Worm (Caenorhabditis elegans) whole organism, L2 larva: ENCODE measurements around the gene F43C11.12.

ENCODE experiments used
- C34F6.9 ChIP-seq: fragments of 150-350 bp; optimal IDR thresholded peaks from 2 replicates; lab custom pipeline; 2014; ENCODE audit warnings: missing biosample characterization, missing genetic modification characterization
- F13H6.1 ChIP-seq: sonication (generic microtip); optimal IDR thresholded peaks from 2 replicates; lab custom pipeline; 2016; ENCODE audit warnings: missing genetic modification characterization, missing compliant biosample characterization
- R02D3.7 ChIP-seq: fragments of 150-350 bp; optimal IDR thresholded peaks from 2 replicates; lab custom pipeline; 2014; ENCODE audit warnings: missing biosample characterization, missing genetic modification characterization
- ZK546.5 ChIP-seq: sonication (generic microtip); optimal IDR thresholded peaks from 2 replicates; lab custom pipeline; 2017; ENCODE audit warnings: missing biosample characterization, missing genetic modification characterization
- alr-1 ChIP-seq: fragments of 150-350 bp; optimal IDR thresholded peaks from 2 replicates; lab custom pipeline; 2014; ENCODE audit warnings: missing biosample characterization, missing genetic modification characterization
- aly-2 ChIP-seq: fragments of 150-350 bp; optimal IDR thresholded peaks from 2 replicates; lab custom pipeline; 2014; ENCODE audit warnings: missing biosample characterization, missing genetic modification characterization
- ama-1 ChIP-seq: fragments of 150-350 bp; optimal IDR thresholded peaks from 2 replicates; lab custom pipeline; 2018; ENCODE audit warnings: inconsistent platforms
- ceh-16 ChIP-seq: fragments of 150-350 bp; optimal IDR thresholded peaks from 2 replicates; lab custom pipeline; 2014; ENCODE audit warnings: missing biosample characterization, missing genetic modification characterization
- crh-2 ChIP-seq: sonication (generic microtip); optimal IDR thresholded peaks from 2 replicates; lab custom pipeline; 2017; ENCODE audit warnings: missing biosample characterization, missing genetic modification characterization
- dmd-4 ChIP-seq: sonication (generic microtip); optimal IDR thresholded peaks from 2 replicates; lab custom pipeline; 2017; ENCODE audit warnings: missing biosample characterization, missing genetic modification characterization
- elt-3 ChIP-seq: sonication (generic microtip); optimal IDR thresholded peaks from 2 replicates; lab custom pipeline; 2017; ENCODE audit warnings: missing biosample characterization, missing genetic modification characterization
- fos-1 ChIP-seq: fragments of 150-350 bp; optimal IDR thresholded peaks from 2 replicates; lab custom pipeline; 2014; ENCODE audit warnings: missing biosample characterization, missing genetic modification characterization
- gmeb-1 ChIP-seq: fragments of 150-350 bp; optimal IDR thresholded peaks from 2 replicates; lab custom pipeline; 2014; ENCODE audit warnings: missing biosample characterization, missing genetic modification characterization
- lin-11 ChIP-seq: fragments of 150-350 bp; sonication (generic microtip); optimal IDR thresholded peaks from 2 replicates; lab custom pipeline; 2014; ENCODE audit warnings: missing biosample characterization, missing genetic modification characterization, inconsistent platforms, mixed read lengths
- lin-13 ChIP-seq: fragments of 150-350 bp; optimal IDR thresholded peaks from 2 replicates; lab custom pipeline; 2014; ENCODE audit warnings: missing biosample characterization, missing genetic modification reagents, missing genetic modification characterization
- lsy-2 ChIP-seq, 2 experiments: fragments of 150-350 bp in 1 of 2; sonication (generic microtip) in 1 of 2; optimal IDR thresholded peaks; 2 replicates each; lab custom pipeline; 2014 to 2017; ENCODE audit warnings: missing biosample characterization in 2 of 2, missing genetic modification characterization in 2 of 2
- mab-5 ChIP-seq: fragments of 150-350 bp; optimal IDR thresholded peaks from 2 replicates; lab custom pipeline; 2014; ENCODE audit warnings: missing biosample characterization, missing genetic modification characterization
- mbf-1 ChIP-seq: sonication (generic microtip); optimal IDR thresholded peaks from 2 replicates; lab custom pipeline; 2017; ENCODE audit warnings: missing biosample characterization, missing genetic modification characterization
- mdl-1 ChIP-seq, 2 experiments: fragments of 150-350 bp in 1 of 2; sonication (generic microtip) in 1 of 2; optimal IDR thresholded peaks; 2 replicates each; lab custom pipeline; 2017; ENCODE audit warnings: missing biosample characterization in 2 of 2, missing genetic modification characterization in 2 of 2
- nhr-12 ChIP-seq: fragments of 150-350 bp; optimal IDR thresholded peaks from 2 replicates; lab custom pipeline; 2014; ENCODE audit warnings: missing biosample characterization, missing genetic modification characterization
- nhr-129 ChIP-seq: fragments of 150-350 bp; optimal IDR thresholded peaks from 2 replicates; lab custom pipeline; 2014; ENCODE audit warnings: missing biosample characterization, missing genetic modification characterization
- nhr-6 ChIP-seq: fragments of 150-350 bp; optimal IDR thresholded peaks from 2 replicates; lab custom pipeline; 2014; ENCODE audit warnings: missing biosample characterization, missing genetic modification characterization
- nhr-77 ChIP-seq: fragments of 150-350 bp; optimal IDR thresholded peaks from 2 replicates; lab custom pipeline; 2014; ENCODE audit warnings: missing biosample characterization, missing genetic modification characterization
- peb-1 ChIP-seq: fragments of 150-350 bp; optimal IDR thresholded peaks from 2 replicates; lab custom pipeline; 2014; ENCODE audit warnings: missing biosample characterization, missing genetic modification characterization
- sem-4 ChIP-seq: fragments of 150-350 bp; optimal IDR thresholded peaks from 2 replicates; lab custom pipeline; 2014; ENCODE audit warnings: missing biosample characterization, missing genetic modification reagents, missing genetic modification characterization
- skn-1 ChIP-seq: sonication (generic microtip); optimal IDR thresholded peaks from 2 replicates; lab custom pipeline; 2017; ENCODE audit warnings: missing biosample characterization, missing genetic modification characterization
- sma-3 ChIP-seq: sonication (generic microtip); optimal IDR thresholded peaks from 2 replicates; lab custom pipeline; 2016; ENCODE audit warnings: missing genetic modification reagents, missing genetic modification characterization, missing compliant biosample characterization
- sma-9 ChIP-seq, 2 experiments: fragments of 150-350 bp in 1 of 2; sonication (generic microtip) in 1 of 2; optimal IDR thresholded peaks; 2 replicates each; lab custom pipeline; 2014 to 2016; ENCODE audit warnings: missing genetic modification characterization in 2 of 2, mild to moderate bottlenecking in 1 of 2, missing biosample characterization in 1 of 2, missing compliant biosample characterization in 1 of 2, missing genetic modification reagents in 1 of 2, moderate library complexity in 1 of 2
- snpc-4 ChIP-seq: fragments of 150-350 bp; optimal IDR thresholded peaks from 2 replicates; lab custom pipeline; 2014; ENCODE audit warnings: missing biosample characterization, missing genetic modification characterization
- unc-39 ChIP-seq: fragments of 150-350 bp; optimal IDR thresholded peaks from 2 replicates; lab custom pipeline; 2014; ENCODE audit warnings: missing biosample characterization, missing genetic modification characterization
- unc-55 ChIP-seq: fragments of 150-350 bp; sonication (generic microtip); optimal IDR thresholded peaks from 3 replicates; lab custom pipeline; 2014; ENCODE audit warnings: missing biosample characterization, missing genetic modification reagents, missing genetic modification characterization
- unc-62 ChIP-seq: fragments of 150-350 bp; optimal IDR thresholded peaks from 2 replicates; lab custom pipeline; 2014; ENCODE audit warnings: missing biosample characterization, missing genetic modification reagents, missing genetic modification characterization
- zag-1 ChIP-seq: fragments of 150-350 bp; optimal IDR thresholded peaks from 2 replicates; lab custom pipeline; 2014; ENCODE audit warnings: missing biosample characterization, missing genetic modification characterization
- ztf-11 ChIP-seq: sonication (generic microtip); optimal IDR thresholded peaks from 2 replicates; lab custom pipeline; 2017; ENCODE audit warnings: missing biosample characterization, missing genetic modification characterization

F43C11.12 gene

ce11 chrII:2353012-2353411 lies 13.5 kb downstream of the F43C11.12 start, which contains the start of gene F43C11.3:
F43C11.3 (plus strand) TSS chrII:2353312.
- TF ChIP-seq R02D3.7 (tag; lab: Kevin White, UChicago): no peak
- TF ChIP-seq skn-1 (tag; lab: Kevin White, UChicago): no peak
- no peak for TF ChIP-seq nhr-129 (tag; lab: Kevin White, UChicago)
- TF ChIP-seq fos-1: no peak
- TF ChIP-seq nhr-77 (tag; lab: Kevin White, UChicago): no peak
- no peak for TF ChIP-seq unc-39
- no peak for TF ChIP-seq unc-62 (GFP tag; lab: Kevin White, UChicago)
- no peak for TF ChIP-seq dmd-4
- TF ChIP-seq peb-1 (tag; lab: Kevin White, UChicago): no peak
- TF ChIP-seq zag-1 (tag; lab: Kevin White, UChicago): no peak
- no peak for TF ChIP-seq snpc-4 (tag; lab: Kevin White, UChicago)

DNA sequence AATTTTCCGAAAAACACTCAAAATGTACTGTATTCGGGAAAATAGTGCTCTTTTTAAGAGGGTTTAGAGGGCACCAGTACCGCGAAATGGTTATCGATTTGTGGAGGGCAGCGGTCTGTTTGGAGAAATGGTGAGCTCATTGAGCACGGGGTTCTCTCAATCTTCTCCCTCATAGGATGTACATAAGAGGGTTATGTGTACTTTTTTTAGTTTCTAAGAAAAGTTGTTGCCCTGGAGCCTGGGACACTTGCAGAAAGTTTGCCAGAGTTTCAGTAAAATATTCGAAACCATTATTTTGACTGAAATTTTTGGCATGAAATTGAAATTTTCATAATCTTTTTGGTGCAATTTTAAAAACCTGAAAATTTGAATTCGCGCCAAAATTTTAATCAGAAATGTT lies 14.0 kb downstream of the F43C11.12 start, which contains the start of gene F43C11.10:
F43C11.10 (minus strand) TSS at position 101 of the 400 bp plus-strand sequence.
- no peak for TF ChIP-seq sma-9 (GFP tag; optimal IDR thresholded peaks at IDR 0.05; lab: Kevin White, UChicago)
- no peak for TF ChIP-seq sma-9 (tag; optimal IDR thresholded peaks at IDR 0.05; lab: Kevin White, UChicago)
- TF ChIP-seq ama-1 (lab: Kevin White, UChicago): no peak
- TF ChIP-seq elt-3: no peak
- TF ChIP-seq aly-2 (tag; lab: Kevin White, UChicago): no peak
- TF ChIP-seq crh-2 (tag; lab: Kevin White, UChicago): no peak
- TF ChIP-seq skn-1 (tag; lab: Kevin White, UChicago): no peak
- no peak for TF ChIP-seq mbf-1 (tag; lab: Kevin White, UChicago)
- no peak for TF ChIP-seq alr-1 (tag; lab: Kevin White, UChicago)
- no peak for TF ChIP-seq zag-1 (tag; lab: Kevin White, UChicago)
- TF ChIP-seq R02D3.7 (tag; lab: Kevin White, UChicago): no peak
- TF ChIP-seq ZK546.5 (tag; lab: Kevin White, UChicago): no peak
- no peak for TF ChIP-seq lsy-2 (tag; optimal IDR thresholded peaks at IDR 0.05; lab: Kevin White, UChicago)
- no peak for TF ChIP-seq mab-5 (tag; lab: Kevin White, UChicago)
- TF ChIP-seq nhr-6 (tag; lab: Kevin White, UChicago): no peak
- no peak for TF ChIP-seq dmd-4
- no peak for TF ChIP-seq ztf-11 (tag; lab: Kevin White, UChicago)
- TF ChIP-seq mdl-1 (tag; optimal IDR thresholded peaks at IDR 0.05; lab: Kevin White, UChicago): no peak
- TF ChIP-seq, all 48 proteins: peak for 0

ce11 chrII:2346672-2347071 lies 19.9 kb downstream of the F43C11.12 start, which contains the start of gene F43C11.4:
F43C11.4 (plus strand) TSS chrII:2346972.
- no peak for TF ChIP-seq unc-55
- no peak for TF ChIP-seq mbf-1 (tag; lab: Kevin White, UChicago)
- TF ChIP-seq unc-62 (GFP tag; lab: Kevin White, UChicago): no peak
- TF ChIP-seq sem-4: no peak
- no peak for TF ChIP-seq lin-11
- no peak for TF ChIP-seq ZK546.5 (tag; lab: Kevin White, UChicago)
- no peak for TF ChIP-seq mdl-1 (tag; optimal IDR thresholded peaks at IDR 0.05; lab: Kevin White, UChicago)
- TF ChIP-seq skn-1 (tag; lab: Kevin White, UChicago): no peak
- TF ChIP-seq snpc-4 (tag; lab: Kevin White, UChicago): no peak
- TF ChIP-seq ceh-16 (tag; lab: Kevin White, UChicago): no peak
- no peak for TF ChIP-seq F13H6.1 (tag; lab: Kevin White, UChicago)
- TF ChIP-seq sma-3 (GFP tag; lab: Kevin White, UChicago): no peak

DNA sequence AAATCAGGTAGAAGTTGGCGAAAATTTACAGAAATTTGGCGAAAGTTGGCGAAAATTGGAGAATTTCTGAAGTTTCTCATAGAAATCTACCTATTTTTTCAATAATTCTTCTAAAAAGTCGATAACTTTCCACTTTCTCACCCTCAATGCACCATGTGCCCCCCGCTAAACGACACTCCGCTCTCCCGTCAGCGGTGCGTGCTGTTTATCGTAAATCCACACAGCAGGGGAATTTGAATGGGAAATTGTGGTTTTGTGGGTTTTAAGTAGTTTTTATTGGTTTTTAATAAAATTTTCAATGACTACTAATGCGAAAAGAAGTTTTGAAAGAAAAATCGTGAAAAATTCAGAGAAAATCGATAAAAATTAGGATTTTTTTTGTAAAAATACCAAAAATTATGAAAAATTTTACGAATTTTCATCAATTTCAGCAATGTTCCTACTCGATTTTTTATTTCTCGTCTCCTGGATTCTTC lies 24.5 kb downstream of the F43C11.12 start, which contains the start of gene F43C11.6:
F43C11.6 (plus strand) TSS at position 426 of the 476 bp plus-strand sequence.
- no peak for TF ChIP-seq elt-3
- peak; percentile 13 for TF ChIP-seq nhr-129 (tag; lab: Kevin White, UChicago)
- peak; percentile 16 for TF ChIP-seq C34F6.9
- peak; percentile 62 for TF ChIP-seq unc-55
- TF ChIP-seq gmeb-1 (tag; lab: Kevin White, UChicago): no peak
- peak; percentile 9 for TF ChIP-seq crh-2 (tag; lab: Kevin White, UChicago)
- TF ChIP-seq nhr-12 (tag; lab: Kevin White, UChicago): no peak
- no peak for TF ChIP-seq ama-1 (lab: Kevin White, UChicago)
- peak; percentile 69 for TF ChIP-seq R02D3.7 (tag; lab: Kevin White, UChicago)
- peak; percentile 42 for TF ChIP-seq lin-13
- peak in 1 of 2 experiments; percentile 61 for TF ChIP-seq lsy-2 (tag; optimal IDR thresholded peaks at IDR 0.05; lab: Kevin White, UChicago)
